Fruit fly (Drosophila melanogaster): ENCODE measurements around the gene CG12075.

Gene CG12075

DNA sequence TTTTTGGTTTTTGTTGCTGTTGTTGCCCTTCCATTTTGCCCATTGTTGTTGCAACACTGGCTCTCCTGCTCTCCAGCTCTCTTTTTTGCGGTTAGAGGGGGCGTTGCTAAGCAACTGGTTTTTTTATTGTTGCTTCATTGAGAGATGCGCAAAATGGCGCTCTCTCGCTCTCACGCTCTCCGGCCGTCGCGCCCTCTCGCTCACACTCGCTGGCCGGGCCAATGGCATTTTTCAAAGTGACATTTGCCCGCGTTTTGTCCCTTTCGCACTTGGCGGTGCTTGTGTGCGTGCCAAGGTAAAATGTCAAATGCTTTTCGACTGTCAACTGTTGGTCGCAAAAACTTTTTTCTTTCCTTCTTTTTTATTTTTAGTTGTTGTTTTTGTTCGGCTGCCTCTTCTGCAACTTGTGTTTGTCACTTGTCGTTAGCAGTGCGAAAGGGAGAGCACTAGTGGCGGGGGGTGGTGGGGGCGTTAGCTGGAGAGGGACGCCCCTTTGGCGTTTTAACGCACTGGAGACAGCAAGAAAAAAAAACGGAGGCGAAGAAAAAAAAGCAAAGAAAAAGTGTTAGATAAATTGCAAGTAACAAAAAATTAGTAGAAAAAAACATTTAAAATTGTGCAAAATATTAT lies 31.4 kb upstream of the CG12075 start:
- TF ChIP-seq CG7045 (GFP tag; optimal IDR thresholded peaks at IDR 0.05) (no peak), pad (GFP tag; optimal IDR thresholded peaks at IDR 0.05) (peak; percentile 85), cnc (optimal IDR thresholded peaks at IDR 0.05) (no peak), kay (GFP tag; ENCODE audit: borderline replicate concordance) (no peak)

DNA sequence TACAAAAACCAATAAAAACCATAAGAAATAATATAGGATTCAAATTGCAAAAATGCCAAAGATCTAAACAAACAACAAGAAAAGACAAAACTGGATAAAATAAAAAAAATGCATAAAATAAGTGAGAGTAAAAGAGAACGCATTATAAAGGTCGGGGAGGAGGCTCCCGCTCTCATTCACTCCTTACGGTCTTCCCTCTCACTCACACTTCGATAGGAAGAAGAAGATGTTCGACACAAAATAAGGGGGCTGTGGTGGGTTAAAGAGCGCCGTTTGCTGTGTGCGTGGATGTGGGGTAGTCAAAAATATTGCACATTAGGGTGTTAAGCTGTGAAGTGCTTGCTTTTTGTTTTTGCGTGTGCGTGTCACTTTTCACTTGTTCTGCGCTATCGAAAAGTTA lies 30.8 kb upstream of the CG12075 start:
- TF ChIP-seq cnc (optimal IDR thresholded peaks at IDR 0.05) (no peak), Hr96 (GFP tag; optimal IDR thresholded peaks at IDR 0.05) (no peak), pad (GFP tag; optimal IDR thresholded peaks at IDR 0.05) (no peak), CG11617 (GFP tag; optimal IDR thresholded peaks at IDR 0.05) (no peak), tj (GFP tag; optimal IDR thresholded peaks at IDR 0.05) (no peak), bab1 (GFP tag; optimal IDR thresholded peaks at IDR 0.05) (no peak), toe (GFP tag; optimal IDR thresholded peaks at IDR 0.05) (no peak), CG12768 (GFP tag; optimal IDR thresholded peaks at IDR 0.05) (no peak), CG33017 (tag; optimal IDR thresholded peaks at IDR 0.05) (no peak), Mnt (GFP tag; optimal IDR thresholded peaks at IDR 0.05) (no peak), ovo (GFP tag; optimal IDR thresholded peaks at IDR 0.05) (no peak), cic (GFP tag; optimal IDR thresholded peaks at IDR 0.05) (no peak), CG5204 (GFP tag; optimal IDR thresholded peaks at IDR 0.05) (no peak), CG1620 (GFP tag; optimal IDR thresholded peaks at IDR 0.05) (no peak), Clk (GFP tag; optimal IDR thresholded peaks at IDR 0.05) (no peak), Crg-1 (GFP tag; optimal IDR thresholded peaks at IDR 0.05) (no peak)

DNA sequence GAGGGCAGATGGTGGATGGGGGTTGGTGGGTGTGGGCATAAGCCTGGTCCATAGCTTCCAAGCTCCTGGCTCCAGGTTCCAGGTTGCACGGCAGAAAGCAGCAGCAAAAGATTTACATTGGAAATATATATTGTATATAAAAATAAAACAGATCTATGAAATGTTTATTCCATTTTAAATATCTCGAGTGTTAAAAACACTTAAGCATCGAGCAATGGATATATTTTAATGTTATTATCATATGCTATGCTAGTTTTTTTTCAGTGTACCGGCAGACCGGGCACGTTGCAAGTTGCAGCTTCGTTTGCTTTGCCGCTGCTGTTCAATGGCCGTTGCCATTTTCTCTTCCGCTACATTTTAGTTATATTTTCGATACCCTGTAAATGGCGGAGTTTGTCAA lies 15.8 kb upstream of the CG12075 start:
- no peak for TF ChIP-seq cic (GFP tag; optimal IDR thresholded peaks at IDR 0.05)
- TF ChIP-seq tj (GFP tag; optimal IDR thresholded peaks at IDR 0.05) = no peak
- no peak for TF ChIP-seq ovo (GFP tag; optimal IDR thresholded peaks at IDR 0.05)
- no peak for TF ChIP-seq toe (GFP tag; optimal IDR thresholded peaks at IDR 0.05)
- no peak for TF ChIP-seq kay (GFP tag; ENCODE audit: borderline replicate concordance)

DNA sequence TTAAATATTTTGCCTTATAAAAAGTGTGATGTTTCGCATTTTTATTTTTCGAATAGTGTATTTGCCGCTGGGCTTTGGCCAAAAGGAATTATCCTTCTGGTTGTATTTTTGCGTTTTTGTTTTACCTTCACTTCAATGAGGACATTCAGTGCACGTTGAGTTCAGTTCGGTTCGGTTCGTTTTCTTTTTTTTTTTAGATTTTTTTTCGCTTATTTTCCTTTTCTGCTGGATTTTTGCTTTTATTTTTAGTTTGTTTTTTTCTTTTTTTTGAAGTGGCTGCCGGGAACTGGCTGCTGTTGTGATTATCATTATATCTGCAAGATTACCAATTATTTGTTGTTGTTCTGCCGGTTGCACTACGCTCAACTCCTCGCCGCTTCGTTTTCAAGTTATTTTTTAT lies 15.3 kb upstream of the CG12075 start:
- TF ChIP-seq CG12768 (GFP tag; optimal IDR thresholded peaks at IDR 0.05) (no peak), CG7045 (GFP tag; optimal IDR thresholded peaks at IDR 0.05) (no peak), bab1 (GFP tag; optimal IDR thresholded peaks at IDR 0.05) (no peak), toe (GFP tag; optimal IDR thresholded peaks at IDR 0.05) (no peak)

DNA sequence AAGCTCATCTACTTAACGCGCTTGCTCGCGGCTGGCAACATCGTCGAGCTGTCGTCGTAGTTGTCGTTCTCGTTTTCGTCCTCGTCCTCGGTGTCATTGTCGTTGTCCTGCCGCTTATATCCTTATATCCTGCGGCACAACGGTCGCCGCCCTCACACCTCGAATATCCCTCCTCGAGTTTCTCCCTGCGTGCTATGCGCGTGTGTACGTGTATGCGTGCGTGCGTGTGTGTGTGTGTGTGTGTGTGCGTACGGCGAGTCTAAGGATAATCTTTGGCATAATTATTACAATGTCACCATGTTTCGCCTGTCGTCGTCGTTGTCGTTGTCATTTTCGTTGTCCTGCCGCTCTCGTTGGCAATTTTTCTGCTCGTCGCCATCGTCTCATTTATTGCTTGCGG lies 8.7 kb upstream of the CG12075 start:
- TF ChIP-seq ovo (GFP tag; optimal IDR thresholded peaks at IDR 0.05) = no peak

DNA sequence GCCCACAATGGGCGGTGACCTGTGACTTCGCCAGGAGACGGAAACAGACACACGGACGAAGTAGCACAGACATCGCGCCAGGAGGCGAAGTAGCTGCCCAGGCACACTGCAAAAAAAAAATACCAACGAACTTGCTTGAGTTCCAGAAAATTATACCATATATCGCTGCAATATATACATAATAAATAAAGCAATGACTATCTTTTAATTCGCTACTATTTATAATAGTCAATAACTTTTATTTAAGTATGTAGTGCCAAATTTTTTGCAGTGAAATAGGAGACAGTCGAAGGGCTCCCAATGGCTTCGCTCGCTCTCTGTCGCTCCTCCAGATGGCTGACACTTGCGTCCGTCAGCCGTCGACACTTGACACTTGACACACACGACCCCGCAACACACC lies 8.0 kb upstream of the CG12075 start:
- TF ChIP-seq Hr96 (GFP tag; optimal IDR thresholded peaks at IDR 0.05) = no peak
- no peak for TF ChIP-seq pad (GFP tag; optimal IDR thresholded peaks at IDR 0.05)
- no peak for TF ChIP-seq cic (GFP tag; optimal IDR thresholded peaks at IDR 0.05)
- TF ChIP-seq CG1620 (GFP tag; optimal IDR thresholded peaks at IDR 0.05) = no peak
- TF ChIP-seq toe (GFP tag; optimal IDR thresholded peaks at IDR 0.05) = no peak
- no peak for TF ChIP-seq CG14711 (tag; optimal IDR thresholded peaks at IDR 0.05)
- TF ChIP-seq cnc (optimal IDR thresholded peaks at IDR 0.05) = no peak
- TF ChIP-seq kay (GFP tag; ENCODE audit: borderline replicate concordance) = no peak
- TF ChIP-seq CG33017 (tag; optimal IDR thresholded peaks at IDR 0.05) = no peak
- no peak for TF ChIP-seq CG11617 (GFP tag; optimal IDR thresholded peaks at IDR 0.05)
- TF ChIP-seq Clk (GFP tag; optimal IDR thresholded peaks at IDR 0.05) = no peak
- TF ChIP-seq Mnt (GFP tag; optimal IDR thresholded peaks at IDR 0.05) = no peak
- no peak for TF ChIP-seq ovo (GFP tag; optimal IDR thresholded peaks at IDR 0.05)
- TF ChIP-seq bab1 (GFP tag; optimal IDR thresholded peaks at IDR 0.05) = no peak

DNA sequence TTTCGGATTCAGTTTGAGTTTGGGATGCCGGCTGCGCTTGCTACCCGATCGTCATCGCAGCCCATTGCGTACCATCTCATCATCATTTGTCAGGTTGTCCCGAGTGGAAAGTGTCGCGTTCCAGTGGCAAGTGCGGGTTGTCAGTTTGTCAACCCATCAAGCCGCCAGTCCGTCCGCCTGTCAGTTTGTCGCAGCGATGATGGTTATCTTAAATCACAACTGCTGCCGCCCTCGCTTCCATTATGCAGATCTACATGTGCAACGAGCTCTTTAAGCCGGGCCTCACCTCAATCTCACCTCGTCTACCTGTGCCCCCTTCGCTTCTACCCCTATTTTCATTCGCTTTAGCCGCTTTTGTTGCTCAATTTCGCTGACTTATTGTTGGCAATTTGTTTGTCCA lies 6.3 kb upstream of the CG12075 start:
- TF ChIP-seq CG14711 (tag; optimal IDR thresholded peaks at IDR 0.05) (no peak), cnc (optimal IDR thresholded peaks at IDR 0.05) (no peak)

DNA sequence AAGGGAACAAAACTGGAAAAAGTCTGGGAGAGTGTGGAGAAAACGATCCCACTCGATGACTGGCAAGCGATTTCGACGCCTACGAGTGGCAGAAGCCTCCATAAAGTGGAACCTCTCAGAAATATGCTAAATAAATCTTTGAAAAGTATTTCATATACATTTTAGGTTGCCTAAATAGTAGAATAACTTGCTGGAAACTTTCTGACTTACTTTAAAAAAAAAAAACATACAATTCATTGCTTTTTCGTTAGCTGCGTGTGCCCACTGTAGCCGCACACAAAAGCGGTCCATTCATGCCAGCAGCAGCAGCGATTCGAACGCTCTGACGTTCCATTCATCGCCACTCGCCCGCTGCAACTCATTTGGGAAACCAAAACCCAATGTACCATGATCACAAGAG lies 3.0 kb upstream of the CG12075 start:
- TF ChIP-seq CG5204 (GFP tag; optimal IDR thresholded peaks at IDR 0.05) (no peak), cic (GFP tag; optimal IDR thresholded peaks at IDR 0.05) (no peak), cnc (optimal IDR thresholded peaks at IDR 0.05) (no peak), kay (GFP tag; ENCODE audit: borderline replicate concordance) (no peak), tj (GFP tag; optimal IDR thresholded peaks at IDR 0.05) (no peak), CG7045 (GFP tag; optimal IDR thresholded peaks at IDR 0.05) (no peak), Crg-1 (GFP tag; optimal IDR thresholded peaks at IDR 0.05) (no peak), CG1620 (GFP tag; optimal IDR thresholded peaks at IDR 0.05) (no peak), CG11617 (GFP tag; optimal IDR thresholded peaks at IDR 0.05) (no peak), CG33017 (tag; optimal IDR thresholded peaks at IDR 0.05) (no peak), Mnt (GFP tag; optimal IDR thresholded peaks at IDR 0.05) (no peak), bab1 (GFP tag; optimal IDR thresholded peaks at IDR 0.05) (no peak), CG7101 (tag; optimal IDR thresholded peaks at IDR 0.05) (no peak), CG12768 (GFP tag; optimal IDR thresholded peaks at IDR 0.05) (no peak), Clk (GFP tag; optimal IDR thresholded peaks at IDR 0.05) (no peak), CG14711 (tag; optimal IDR thresholded peaks at IDR 0.05) (no peak), ovo (GFP tag; optimal IDR thresholded peaks at IDR 0.05) (no peak), toe (GFP tag; optimal IDR thresholded peaks at IDR 0.05) (no peak), pad (GFP tag; optimal IDR thresholded peaks at IDR 0.05) (no peak)
